Worm (Caenorhabditis elegans) whole organism, young adult: ENCODE measurements around the gene ZK418.5.

Source experiments
- ets-4 ChIP-seq: fragments of 200-800 bp; sonication (Bioruptor generic); optimal IDR thresholded peaks from 2 replicates; lab custom pipeline; 2018; ENCODE audit warnings: mild to moderate bottlenecking, missing genetic modification characterization, missing compliant biosample characterization
- madf-6 ChIP-seq: fragments of 200-800 bp; sonication (Bioruptor generic); IDR thresholded peaks from 2 replicates; pipeline ENCODE4 v1.3.6; 2022; ENCODE audit warnings: missing genetic modification reagents, missing genetic modification characterization, missing compliant biosample characterization

ce11 chrIII:7120477-7120876 lies 46.8 kb upstream of the ZK418.5 start:
- TF ChIP-seq ets-4 = no peak
- no peak for TF ChIP-seq madf-6 (GFP tag; lab: Robert Waterston, UW)
